Worm (Caenorhabditis elegans) whole organism, mixed stage, embryonic: Measurements from ENCODE around the gene T26A8.4.

Experiments
- M03D4.4 ChIP-seq: sonication (generic microtip); optimal IDR thresholded peaks from 2 replicates; lab custom pipeline; 2017; ENCODE audit warnings: mild to moderate bottlenecking, missing genetic modification characterization, missing compliant biosample characterization
- bed-3 ChIP-seq: fragments of 200-800 bp; sonication (Bioruptor generic); optimal IDR thresholded peaks from 3 replicates; lab custom pipeline; 2018; ENCODE audit warnings: mild to moderate bottlenecking, missing genetic modification characterization, moderate library complexity, missing compliant biosample characterization
- ceh-39 ChIP-seq: fragments of 150-350 bp; optimal IDR thresholded peaks from 2 replicates; lab custom pipeline; 2014; ENCODE audit warnings: missing biosample characterization, missing genetic modification characterization
- ceh-43 ChIP-seq: fragments of 200-800 bp; sonication (Bioruptor generic); optimal IDR thresholded peaks from 2 replicates; lab custom pipeline; 2018; ENCODE audit warnings: mild to moderate bottlenecking, missing genetic modification characterization, moderate library complexity, missing compliant biosample characterization
- ceh-83 ChIP-seq: fragments of 200-800 bp; sonication (Bioruptor generic); optimal IDR thresholded peaks from 2 replicates; lab custom pipeline; 2018; ENCODE audit warnings: mild to moderate bottlenecking, missing genetic modification characterization, missing compliant biosample characterization
- ces-1 ChIP-seq: fragments of 150-350 bp; optimal IDR thresholded peaks from 2 replicates; lab custom pipeline; 2014; ENCODE audit warnings: missing biosample characterization, missing genetic modification reagents, missing genetic modification characterization
- cnd-1 ChIP-seq: fragments of 200-800 bp; sonication (Bioruptor generic); optimal IDR thresholded peaks from 2 replicates; lab custom pipeline; 2018; ENCODE audit warnings: mild to moderate bottlenecking, missing genetic modification characterization, missing compliant biosample characterization
- drap-1 ChIP-seq: fragments of 200-800 bp; sonication (Bioruptor generic); optimal IDR thresholded peaks from 3 replicates; lab custom pipeline; 2018; ENCODE audit warnings: mild to moderate bottlenecking, missing genetic modification characterization, missing compliant biosample characterization
- elt-1 ChIP-seq: sonication (generic microtip); optimal IDR thresholded peaks from 2 replicates; lab custom pipeline; 2017; ENCODE audit warnings: missing genetic modification characterization, mild to moderate bottlenecking, missing compliant biosample characterization, antibody characterized with exemption, moderate library complexity, borderline replicate concordance; ENCODE audit not compliant: insufficient read depth
- elt-3 ChIP-seq: fragments of 150-350 bp; optimal IDR thresholded peaks from 2 replicates; lab custom pipeline; 2014; ENCODE audit warnings: missing biosample characterization, missing genetic modification characterization
- flh-1 ChIP-seq: fragments of 200-800 bp; sonication (Bioruptor generic); optimal IDR thresholded peaks from 2 replicates; lab custom pipeline; 2018; ENCODE audit warnings: mild to moderate bottlenecking, missing genetic modification characterization, moderate library complexity, missing compliant biosample characterization
- ham-2 ChIP-seq: fragments of 200-800 bp; sonication (Bioruptor generic); optimal IDR thresholded peaks from 2 replicates; lab custom pipeline; 2018; ENCODE audit warnings: mild to moderate bottlenecking, missing genetic modification characterization, missing compliant biosample characterization
- hlh-1 ChIP-seq: fragments of 150-350 bp; optimal IDR thresholded peaks from 2 replicates; lab custom pipeline; 2014; ENCODE audit warnings: missing biosample characterization, missing genetic modification reagents, missing genetic modification characterization
- lin-13 ChIP-seq: fragments of 150-350 bp; optimal IDR thresholded peaks from 2 replicates; lab custom pipeline; 2014; ENCODE audit warnings: missing biosample characterization, missing genetic modification characterization
- lsy-2 ChIP-seq: fragments of 150-350 bp; optimal IDR thresholded peaks from 2 replicates; lab custom pipeline; 2014; ENCODE audit warnings: missing biosample characterization, missing genetic modification characterization
- mab-5 ChIP-seq: fragments of 150-350 bp; optimal IDR thresholded peaks from 2 replicates; lab custom pipeline; 2014; ENCODE audit warnings: missing biosample characterization, missing genetic modification characterization
- mls-2 ChIP-seq: sonication (generic microtip); optimal IDR thresholded peaks from 2 replicates; lab custom pipeline; 2016; ENCODE audit warnings: mild to moderate bottlenecking, missing genetic modification characterization, moderate library complexity, missing compliant biosample characterization
- nhr-2 ChIP-seq: fragments of 150-350 bp; optimal IDR thresholded peaks from 2 replicates; lab custom pipeline; 2014; ENCODE audit warnings: missing biosample characterization, missing genetic modification characterization
- nhr-28 ChIP-seq: fragments of 150-350 bp; optimal IDR thresholded peaks from 2 replicates; lab custom pipeline; 2014; ENCODE audit warnings: missing biosample characterization, missing genetic modification characterization
- nhr-76 ChIP-seq: sonication (generic microtip); optimal IDR thresholded peaks from 2 replicates; lab custom pipeline; 2017; ENCODE audit warnings: missing biosample characterization, missing genetic modification characterization
- sem-2 ChIP-seq: fragments of 200-800 bp; sonication (Bioruptor generic); optimal IDR thresholded peaks from 2 replicates; lab custom pipeline; 2018; ENCODE audit warnings: mild to moderate bottlenecking, missing genetic modification characterization, missing compliant biosample characterization
- sptf-1 ChIP-seq: sonication (generic microtip); optimal IDR thresholded peaks from 2 replicates; lab custom pipeline; 2017; ENCODE audit warnings: mild to moderate bottlenecking, missing genetic modification characterization, moderate library complexity, missing compliant biosample characterization
- tbx-8 ChIP-seq: fragments of 200-800 bp; sonication (Bioruptor generic); optimal IDR thresholded peaks from 2 replicates; lab custom pipeline; 2018; ENCODE audit warnings: mild to moderate bottlenecking, missing genetic modification characterization, moderate library complexity, missing compliant biosample characterization
- unc-120 ChIP-seq: sonication (generic microtip); optimal IDR thresholded peaks from 2 replicates; lab custom pipeline; 2017; ENCODE audit warnings: missing genetic modification characterization, missing compliant biosample characterization; ENCODE audit not compliant: poor library complexity, severe bottlenecking
- unc-39 ChIP-seq: fragments of 150-350 bp; optimal IDR thresholded peaks from 2 replicates; lab custom pipeline; 2014; ENCODE audit warnings: missing biosample characterization, missing genetic modification characterization
- unc-62 ChIP-seq: fragments of 150-350 bp; optimal IDR thresholded peaks from 2 replicates; lab custom pipeline; 2014; ENCODE audit warnings: missing biosample characterization, missing genetic modification reagents, missing genetic modification characterization
- zip-8 ChIP-seq: fragments of 150-350 bp; optimal IDR thresholded peaks from 2 replicates; lab custom pipeline; 2014; ENCODE audit warnings: missing biosample characterization, missing genetic modification characterization
- ztf-11 ChIP-seq: fragments of 150-350 bp; optimal IDR thresholded peaks from 2 replicates; lab custom pipeline; 2014; ENCODE audit warnings: missing biosample characterization, missing genetic modification characterization

The T26A8.4 gene

DNA sequence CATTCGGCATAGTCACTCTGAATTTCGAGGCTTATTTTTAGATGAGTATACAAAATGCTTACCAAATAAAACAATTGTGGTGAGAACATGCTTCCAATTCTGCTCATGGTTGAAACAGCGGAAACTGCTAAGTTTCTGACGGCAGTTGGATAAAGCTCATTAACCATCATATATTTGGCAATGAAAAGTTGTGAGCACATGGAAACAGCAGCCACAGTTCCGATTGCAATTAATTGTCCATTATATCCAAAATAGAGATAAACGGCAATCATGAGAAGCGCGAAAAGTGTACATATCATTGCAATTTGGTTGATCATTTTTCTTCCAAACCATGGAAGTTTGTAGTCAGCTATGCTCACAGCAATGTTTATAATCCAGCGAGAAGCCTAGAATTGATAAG lies 28.5 kb upstream of the T26A8.4 start:
- TF ChIP-seq nhr-76 (tag; lab: Kevin White, UChicago) (no peak), sem-2 (no peak), flh-1 (GFP tag; lab: Kevin White, UChicago) (no peak), hlh-1 (tag; lab: Kevin White, UChicago) (no peak), mab-5 (tag; lab: Kevin White, UChicago) (no peak), nhr-2 (tag; lab: Kevin White, UChicago) (no peak), ztf-11 (tag; lab: Kevin White, UChicago) (no peak), unc-62 (no peak), lsy-2 (no peak), ham-2 (no peak), unc-120 (no peak), unc-39 (tag; lab: Kevin White, UChicago) (no peak), elt-3 (no peak), ceh-39 (tag; lab: Kevin White, UChicago) (no peak), lin-13 (tag; lab: Kevin White, UChicago) (no peak)

DNA sequence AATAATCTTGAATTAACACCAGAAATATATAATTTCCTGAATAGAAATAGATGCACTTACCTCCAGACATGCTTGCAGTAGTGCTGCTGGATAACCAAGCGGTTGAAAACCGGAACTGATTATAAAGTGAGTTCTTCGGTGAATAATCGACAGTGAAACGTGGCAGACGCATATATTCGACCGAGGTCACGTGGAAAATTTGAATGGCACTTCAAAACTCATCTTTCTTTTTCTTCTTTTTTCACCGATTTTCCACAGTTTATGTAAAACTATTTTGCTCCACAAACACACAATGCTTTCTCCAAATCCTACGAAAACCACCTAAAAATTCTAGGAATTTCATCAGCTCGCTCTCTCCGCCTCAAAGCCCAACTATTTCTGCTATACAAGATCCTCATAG lies 27.5 kb upstream of the T26A8.4 start, which contains the start of gene ant-1.4:
TSS of gene ant-1.4 (minus strand) at position 101 of the 400 bp plus-strand sequence.
- TF ChIP-seq cnd-1 (no peak), mab-5 (tag; lab: Kevin White, UChicago) (no peak), ces-1 (GFP tag; lab: Kevin White, UChicago) (no peak)
- TF ChIP-seq, all 35 proteins: peak for 0

DNA sequence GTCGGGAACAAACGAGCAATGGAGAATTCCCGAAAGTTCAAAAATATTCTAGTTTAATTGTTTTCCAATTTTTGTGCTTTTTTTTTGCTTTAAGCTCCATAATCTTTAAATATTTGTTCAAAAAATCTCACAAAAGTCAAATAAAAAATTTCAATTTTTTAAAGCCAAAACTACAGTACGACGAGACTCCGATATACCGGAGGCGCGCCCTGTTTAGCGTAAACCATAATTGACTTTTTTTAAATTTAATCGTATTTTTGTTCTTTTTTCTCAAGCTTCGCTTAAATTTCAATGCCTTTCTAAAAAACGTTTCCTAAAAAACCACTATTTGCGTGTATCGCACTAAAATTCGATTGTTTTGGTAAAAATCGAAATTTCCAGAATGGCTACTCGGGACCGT lies 24.2 kb upstream of the T26A8.4 start, which contains the start of gene syx-4:
TSS of gene syx-4 (plus strand) at position 382 of the 400 bp plus-strand sequence.
- no peak for TF ChIP-seq ces-1 (GFP tag; lab: Kevin White, UChicago)
- TF ChIP-seq elt-1 (tag; lab: Kevin White, UChicago): no peak
- no peak for TF ChIP-seq drap-1
- TF ChIP-seq ztf-11 (tag; lab: Kevin White, UChicago): no peak
- no peak for TF ChIP-seq sem-2
- TF ChIP-seq mab-5 (tag; lab: Kevin White, UChicago): no peak
- TF ChIP-seq M03D4.4 (tag; lab: Kevin White, UChicago): no peak
- no peak for TF ChIP-seq nhr-2 (tag; lab: Kevin White, UChicago)
- TF ChIP-seq sptf-1 (tag; lab: Kevin White, UChicago): no peak

DNA sequence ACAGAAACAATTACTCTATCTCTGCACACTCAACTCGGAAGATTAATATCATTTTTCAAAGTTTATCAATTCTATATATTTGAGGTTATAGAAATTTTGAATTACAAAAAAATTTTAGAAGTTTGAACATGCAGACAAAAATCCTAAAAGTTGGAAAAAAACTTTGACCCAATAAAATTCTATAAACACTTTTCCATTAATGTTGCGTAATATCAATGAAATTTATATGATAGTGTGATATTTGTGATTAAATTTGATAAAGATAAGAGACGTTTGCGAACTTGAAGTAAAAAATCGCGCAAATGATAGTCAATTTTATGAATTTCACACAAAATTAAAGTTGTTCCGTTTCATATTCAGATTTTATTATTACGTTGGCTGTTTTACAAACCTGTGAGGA lies 21.4 kb upstream of the T26A8.4 start:
- TF ChIP-seq mls-2 (tag; lab: Kevin White, UChicago) (no peak), unc-39 (tag; lab: Kevin White, UChicago) (no peak), M03D4.4 (tag; lab: Kevin White, UChicago) (no peak), nhr-28 (no peak), tbx-8 (GFP tag; lab: Kevin White, UChicago) (no peak), sptf-1 (tag; lab: Kevin White, UChicago) (no peak), unc-120 (no peak), lin-13 (tag; lab: Kevin White, UChicago) (no peak), flh-1 (GFP tag; lab: Kevin White, UChicago) (no peak), lsy-2 (no peak), ceh-43 (GFP tag; lab: Kevin White, UChicago) (no peak), cnd-1 (no peak), drap-1 (no peak), sem-2 (no peak), elt-1 (tag; lab: Kevin White, UChicago) (no peak)

DNA sequence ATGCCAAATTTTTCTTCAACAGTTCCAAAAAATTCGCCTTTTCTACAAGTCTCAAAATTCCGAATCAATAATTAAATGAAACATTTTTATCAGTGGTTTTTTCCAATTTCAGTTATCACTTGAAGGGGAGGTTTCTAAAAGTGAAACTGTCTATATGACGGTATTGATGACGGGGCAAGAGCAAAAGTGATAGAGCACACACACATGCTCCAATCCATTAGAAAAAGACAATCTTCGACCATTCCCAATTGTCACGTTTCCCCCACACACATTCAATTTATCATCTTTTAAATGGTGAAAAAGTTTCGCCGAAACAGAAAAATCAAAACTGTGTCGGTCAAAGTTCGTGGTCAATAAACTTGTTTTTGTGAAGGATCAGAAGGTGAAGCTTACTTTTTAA lies 20.5 kb upstream of the T26A8.4 start:
- TF ChIP-seq zip-8 (no peak), unc-39 (tag; lab: Kevin White, UChicago) (no peak), cnd-1 (no peak), ceh-83 (GFP tag; lab: Kevin White, UChicago) (no peak), tbx-8 (GFP tag; lab: Kevin White, UChicago) (no peak), lin-13 (tag; lab: Kevin White, UChicago) (no peak), M03D4.4 (tag; lab: Kevin White, UChicago) (no peak), nhr-28 (no peak)

DNA sequence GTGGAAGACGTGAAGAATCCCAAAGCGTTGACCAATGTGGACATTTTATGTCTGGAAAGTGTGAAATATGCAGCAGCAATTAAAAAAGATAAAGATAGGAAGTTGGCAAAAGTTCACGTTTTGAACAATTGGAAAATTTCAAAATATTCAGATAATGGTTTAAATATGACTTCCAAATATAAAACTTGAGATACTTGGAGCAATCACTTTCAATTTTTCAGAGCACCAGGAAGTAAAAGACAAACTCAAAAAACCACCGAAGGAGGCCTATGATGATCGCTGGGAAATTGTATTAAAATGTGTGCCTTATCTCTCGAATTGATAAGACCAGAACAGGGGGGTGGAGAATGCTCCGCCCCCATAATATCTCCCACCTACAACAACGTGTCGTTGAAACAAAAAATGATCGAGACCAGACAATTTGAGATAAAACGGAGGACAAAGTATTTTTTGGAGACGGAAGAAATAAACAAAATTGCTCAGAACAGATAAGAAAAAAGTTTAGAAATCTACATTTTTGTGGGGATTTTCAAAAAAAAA lies 19.1 kb upstream of the T26A8.4 start, which contains the start of gene eppl-1:
TSS of gene eppl-1 (minus strand) at position 51 of the 540 bp plus-strand sequence.
- TF ChIP-seq ces-1 (GFP tag; lab: Kevin White, UChicago): no peak
- TF ChIP-seq hlh-1 (tag; lab: Kevin White, UChicago): no peak
- no peak for TF ChIP-seq ceh-43 (GFP tag; lab: Kevin White, UChicago)
- TF ChIP-seq bed-3: no peak
- no peak for TF ChIP-seq zip-8
